Worm (Caenorhabditis elegans) whole organism, mixed stage, embryonic: ENCODE data around the gene pdcd-2.

Experiments
- M03D4.4 ChIP-seq: sonication (generic microtip); optimal IDR thresholded peaks from 2 replicates; lab custom pipeline; 2017; ENCODE audit warnings: mild to moderate bottlenecking, missing genetic modification characterization, missing compliant biosample characterization
- bed-3 ChIP-seq: fragments of 200-800 bp; sonication (Bioruptor generic); optimal IDR thresholded peaks from 3 replicates; lab custom pipeline; 2018; ENCODE audit warnings: mild to moderate bottlenecking, missing genetic modification characterization, moderate library complexity, missing compliant biosample characterization
- blmp-1 ChIP-seq: fragments of 150-350 bp; optimal IDR thresholded peaks from 2 replicates; lab custom pipeline; 2014; ENCODE audit warnings: missing biosample characterization, missing genetic modification characterization
- ceh-39 ChIP-seq: fragments of 150-350 bp; optimal IDR thresholded peaks from 2 replicates; lab custom pipeline; 2014; ENCODE audit warnings: missing biosample characterization, missing genetic modification characterization
- ceh-43 ChIP-seq: fragments of 200-800 bp; sonication (Bioruptor generic); optimal IDR thresholded peaks from 2 replicates; lab custom pipeline; 2018; ENCODE audit warnings: mild to moderate bottlenecking, missing genetic modification characterization, moderate library complexity, missing compliant biosample characterization
- ceh-83 ChIP-seq: fragments of 200-800 bp; sonication (Bioruptor generic); optimal IDR thresholded peaks from 2 replicates; lab custom pipeline; 2018; ENCODE audit warnings: mild to moderate bottlenecking, missing genetic modification characterization, missing compliant biosample characterization
- ces-1 ChIP-seq: fragments of 150-350 bp; optimal IDR thresholded peaks from 2 replicates; lab custom pipeline; 2014; ENCODE audit warnings: missing biosample characterization, missing genetic modification reagents, missing genetic modification characterization
- cnd-1 ChIP-seq: fragments of 200-800 bp; sonication (Bioruptor generic); optimal IDR thresholded peaks from 2 replicates; lab custom pipeline; 2018; ENCODE audit warnings: mild to moderate bottlenecking, missing genetic modification characterization, missing compliant biosample characterization
- drap-1 ChIP-seq: fragments of 200-800 bp; sonication (Bioruptor generic); optimal IDR thresholded peaks from 3 replicates; lab custom pipeline; 2018; ENCODE audit warnings: mild to moderate bottlenecking, missing genetic modification characterization, missing compliant biosample characterization
- elt-1 ChIP-seq: sonication (generic microtip); optimal IDR thresholded peaks from 2 replicates; lab custom pipeline; 2017; ENCODE audit warnings: missing genetic modification characterization, mild to moderate bottlenecking, missing compliant biosample characterization, antibody characterized with exemption, moderate library complexity, borderline replicate concordance; ENCODE audit not compliant: insufficient read depth
- elt-3 ChIP-seq: fragments of 150-350 bp; optimal IDR thresholded peaks from 2 replicates; lab custom pipeline; 2014; ENCODE audit warnings: missing biosample characterization, missing genetic modification characterization
- flh-1 ChIP-seq: fragments of 200-800 bp; sonication (Bioruptor generic); optimal IDR thresholded peaks from 2 replicates; lab custom pipeline; 2018; ENCODE audit warnings: mild to moderate bottlenecking, missing genetic modification characterization, moderate library complexity, missing compliant biosample characterization
- ham-2 ChIP-seq: fragments of 200-800 bp; sonication (Bioruptor generic); optimal IDR thresholded peaks from 2 replicates; lab custom pipeline; 2018; ENCODE audit warnings: mild to moderate bottlenecking, missing genetic modification characterization, missing compliant biosample characterization
- hlh-1 ChIP-seq: fragments of 150-350 bp; optimal IDR thresholded peaks from 2 replicates; lab custom pipeline; 2014; ENCODE audit warnings: missing biosample characterization, missing genetic modification reagents, missing genetic modification characterization
- lin-32 ChIP-seq: fragments of 200-800 bp; sonication (Bioruptor generic); optimal IDR thresholded peaks from 2 replicates; lab custom pipeline; 2018; ENCODE audit warnings: mild to moderate bottlenecking, missing genetic modification characterization, missing compliant biosample characterization
- lsy-2 ChIP-seq: fragments of 150-350 bp; optimal IDR thresholded peaks from 2 replicates; lab custom pipeline; 2014; ENCODE audit warnings: missing biosample characterization, missing genetic modification characterization
- mab-5 ChIP-seq: fragments of 150-350 bp; optimal IDR thresholded peaks from 2 replicates; lab custom pipeline; 2014; ENCODE audit warnings: missing biosample characterization, missing genetic modification characterization
- mep-1 ChIP-seq: fragments of 150-350 bp; optimal IDR thresholded peaks from 2 replicates; lab custom pipeline; 2017; ENCODE audit warnings: missing biosample characterization, missing genetic modification reagents, missing genetic modification characterization, inconsistent platforms
- mls-2 ChIP-seq: sonication (generic microtip); optimal IDR thresholded peaks from 2 replicates; lab custom pipeline; 2016; ENCODE audit warnings: mild to moderate bottlenecking, missing genetic modification characterization, moderate library complexity, missing compliant biosample characterization
- nhr-12 ChIP-seq: fragments of 150-350 bp; optimal IDR thresholded peaks from 2 replicates; lab custom pipeline; 2014; ENCODE audit warnings: missing biosample characterization, missing genetic modification characterization
- nhr-2 ChIP-seq: fragments of 150-350 bp; optimal IDR thresholded peaks from 2 replicates; lab custom pipeline; 2014; ENCODE audit warnings: missing biosample characterization, missing genetic modification characterization
- nhr-237 ChIP-seq: fragments of 150-350 bp; optimal IDR thresholded peaks from 2 replicates; lab custom pipeline; 2014; ENCODE audit warnings: missing biosample characterization, missing genetic modification characterization
- nhr-28 ChIP-seq: fragments of 150-350 bp; optimal IDR thresholded peaks from 2 replicates; lab custom pipeline; 2014; ENCODE audit warnings: missing biosample characterization, missing genetic modification characterization
- nhr-76 ChIP-seq: sonication (generic microtip); optimal IDR thresholded peaks from 2 replicates; lab custom pipeline; 2017; ENCODE audit warnings: missing biosample characterization, missing genetic modification characterization
- pha-4 ChIP-seq: fragments of 150-350 bp; optimal IDR thresholded peaks from 2 replicates; lab custom pipeline; 2018; ENCODE audit warnings: missing biosample characterization, missing genetic modification reagents, missing genetic modification characterization
- sem-2 ChIP-seq: fragments of 200-800 bp; sonication (Bioruptor generic); optimal IDR thresholded peaks from 2 replicates; lab custom pipeline; 2018; ENCODE audit warnings: mild to moderate bottlenecking, missing genetic modification characterization, missing compliant biosample characterization
- snpc-4 ChIP-seq: fragments of 150-350 bp; optimal IDR thresholded peaks from 2 replicates; lab custom pipeline; 2014; ENCODE audit warnings: missing biosample characterization, missing genetic modification characterization
- sptf-1 ChIP-seq: sonication (generic microtip); optimal IDR thresholded peaks from 2 replicates; lab custom pipeline; 2017; ENCODE audit warnings: mild to moderate bottlenecking, missing genetic modification characterization, moderate library complexity, missing compliant biosample characterization
- tbx-8 ChIP-seq: fragments of 200-800 bp; sonication (Bioruptor generic); optimal IDR thresholded peaks from 2 replicates; lab custom pipeline; 2018; ENCODE audit warnings: mild to moderate bottlenecking, missing genetic modification characterization, moderate library complexity, missing compliant biosample characterization
- unc-120 ChIP-seq: sonication (generic microtip); optimal IDR thresholded peaks from 2 replicates; lab custom pipeline; 2017; ENCODE audit warnings: missing genetic modification characterization, missing compliant biosample characterization; ENCODE audit not compliant: poor library complexity, severe bottlenecking
- unc-39 ChIP-seq: fragments of 150-350 bp; optimal IDR thresholded peaks from 2 replicates; lab custom pipeline; 2014; ENCODE audit warnings: missing biosample characterization, missing genetic modification characterization
- unc-62 ChIP-seq: fragments of 150-350 bp; optimal IDR thresholded peaks from 2 replicates; lab custom pipeline; 2014; ENCODE audit warnings: missing biosample characterization, missing genetic modification reagents, missing genetic modification characterization
- ztf-11 ChIP-seq: fragments of 150-350 bp; optimal IDR thresholded peaks from 2 replicates; lab custom pipeline; 2014; ENCODE audit warnings: missing biosample characterization, missing genetic modification characterization

Gene pdcd-2

ce11 chrIII:4401142-4401541, 16.7 kb downstream of the pdcd-2 start, which contains the start of gene R07E5.15:
TSS of gene R07E5.15 (plus strand) at chrIII:4401442.
- TF ChIP-seq pha-4 (no peak), unc-62 (GFP tag; lab: Kevin White, UChicago) (no peak), ham-2 (GFP tag; lab: Kevin White, UChicago) (no peak), cnd-1 (tag; lab: Kevin White, UChicago) (no peak), lin-32 (GFP tag; lab: Kevin White, UChicago) (no peak), M03D4.4 (tag; lab: Kevin White, UChicago) (no peak), nhr-237 (tag; lab: Kevin White, UChicago) (no peak), ztf-11 (tag; lab: Kevin White, UChicago) (no peak)

ce11 chrIII:4398463-4398862, 19.4 kb downstream of the pdcd-2 start, which contains the start of gene R07E5.6:
TSS of gene R07E5.6 (plus strand) at chrIII:4398763.
- TF ChIP-seq sptf-1 (tag; lab: Kevin White, UChicago) (no peak), nhr-2 (tag; lab: Kevin White, UChicago) (no peak), nhr-237 (tag; lab: Kevin White, UChicago) (no peak), ceh-83 (GFP tag; lab: Kevin White, UChicago) (no peak), sem-2 (GFP tag; lab: Kevin White, UChicago) (no peak), bed-3 (GFP tag; lab: Kevin White, UChicago) (no peak), nhr-28 (no peak), blmp-1 (tag; lab: Kevin White, UChicago) (no peak), snpc-4 (tag; lab: Kevin White, UChicago) (no peak), drap-1 (no peak)

- TF ChIP-seq ces-1 (GFP tag; lab: Kevin White, UChicago) (no peak), drap-1 (no peak), mep-1 (tag; lab: Kevin White, UChicago) (no peak), M03D4.4 (tag; lab: Kevin White, UChicago) (no peak), nhr-237 (tag; lab: Kevin White, UChicago) (no peak), nhr-76 (tag; lab: Kevin White, UChicago) (no peak), elt-3 (tag; lab: Kevin White, UChicago) (no peak), nhr-12 (tag; lab: Kevin White, UChicago) (no peak), pha-4 (no peak), lsy-2 (tag; lab: Kevin White, UChicago) (no peak), ceh-43 (GFP tag; lab: Kevin White, UChicago) (no peak), blmp-1 (tag; lab: Kevin White, UChicago) (no peak), ztf-11 (tag; lab: Kevin White, UChicago) (no peak), nhr-28 (no peak), sptf-1 (tag; lab: Kevin White, UChicago) (no peak), ceh-39 (tag; lab: Kevin White, UChicago) (no peak), mab-5 (tag; lab: Kevin White, UChicago) (no peak), unc-120 (no peak), unc-39 (tag; lab: Kevin White, UChicago) (no peak)
These were observed 20.7 kb downstream of the pdcd-2 start, which contains the start of gene R07E5.5 for ce11 chrIII:4397115-4397514. TSS of gene R07E5.5 (plus strand) at chrIII:4397415.

ce11 chrIII:4395857-4396256, 22.0 kb downstream of the pdcd-2 start:
- TF ChIP-seq flh-1 (no peak), ham-2 (GFP tag; lab: Kevin White, UChicago) (no peak), mls-2 (tag; lab: Kevin White, UChicago) (no peak)

- no peak for TF ChIP-seq hlh-1 (tag; lab: Kevin White, UChicago)
- no peak for TF ChIP-seq ceh-43 (GFP tag; lab: Kevin White, UChicago)
- TF ChIP-seq ceh-39 (tag; lab: Kevin White, UChicago) = no peak
- no peak for TF ChIP-seq cnd-1 (tag; lab: Kevin White, UChicago)
- no peak for TF ChIP-seq tbx-8
- TF ChIP-seq elt-1 (tag; lab: Kevin White, UChicago) = no peak
- TF ChIP-seq nhr-237 (tag; lab: Kevin White, UChicago) = no peak
- TF ChIP-seq nhr-28 = no peak
- no peak for TF ChIP-seq blmp-1 (tag; lab: Kevin White, UChicago)
- TF ChIP-seq elt-3 (tag; lab: Kevin White, UChicago) = no peak
- TF ChIP-seq sptf-1 (tag; lab: Kevin White, UChicago) = no peak
- TF ChIP-seq ham-2 (GFP tag; lab: Kevin White, UChicago) = no peak
- no peak for TF ChIP-seq bed-3 (GFP tag; lab: Kevin White, UChicago)
- TF ChIP-seq mep-1 (tag; lab: Kevin White, UChicago) = no peak
- TF ChIP-seq, all 35 proteins: peak for 0
These were observed 23.4 kb downstream of the pdcd-2 start, which contains the start of gene R07E5.4 for ce11 chrIII:4394496-4394895. TSS of gene R07E5.4 (plus strand) at chrIII:4394796.
